Worm (Caenorhabditis elegans) whole organism, mixed stage, embryonic: ENCODE data around the gene Y59H11AR.10.

Source experiments
- lin-32 ChIP-seq: fragments of 200-800 bp; sonication (Bioruptor generic); optimal IDR thresholded peaks from 2 replicates; lab custom pipeline; 2018; ENCODE audit warnings: mild to moderate bottlenecking, missing genetic modification characterization, missing compliant biosample characterization
- lsy-2 ChIP-seq: fragments of 150-350 bp; optimal IDR thresholded peaks from 2 replicates; lab custom pipeline; 2014; ENCODE audit warnings: missing biosample characterization, missing genetic modification characterization
- nhr-237 ChIP-seq: fragments of 150-350 bp; optimal IDR thresholded peaks from 2 replicates; lab custom pipeline; 2014; ENCODE audit warnings: missing biosample characterization, missing genetic modification characterization
- nhr-28 ChIP-seq: fragments of 150-350 bp; optimal IDR thresholded peaks from 2 replicates; lab custom pipeline; 2014; ENCODE audit warnings: missing biosample characterization, missing genetic modification characterization
- nhr-76 ChIP-seq: sonication (generic microtip); optimal IDR thresholded peaks from 2 replicates; lab custom pipeline; 2017; ENCODE audit warnings: missing biosample characterization, missing genetic modification characterization
- pha-4 ChIP-seq: fragments of 150-350 bp; optimal IDR thresholded peaks from 2 replicates; lab custom pipeline; 2018; ENCODE audit warnings: missing biosample characterization, missing genetic modification reagents, missing genetic modification characterization
- zip-8 ChIP-seq: fragments of 150-350 bp; optimal IDR thresholded peaks from 2 replicates; lab custom pipeline; 2014; ENCODE audit warnings: missing biosample characterization, missing genetic modification characterization
- ztf-11 ChIP-seq: fragments of 150-350 bp; optimal IDR thresholded peaks from 2 replicates; lab custom pipeline; 2014; ENCODE audit warnings: missing biosample characterization, missing genetic modification characterization

DNA sequence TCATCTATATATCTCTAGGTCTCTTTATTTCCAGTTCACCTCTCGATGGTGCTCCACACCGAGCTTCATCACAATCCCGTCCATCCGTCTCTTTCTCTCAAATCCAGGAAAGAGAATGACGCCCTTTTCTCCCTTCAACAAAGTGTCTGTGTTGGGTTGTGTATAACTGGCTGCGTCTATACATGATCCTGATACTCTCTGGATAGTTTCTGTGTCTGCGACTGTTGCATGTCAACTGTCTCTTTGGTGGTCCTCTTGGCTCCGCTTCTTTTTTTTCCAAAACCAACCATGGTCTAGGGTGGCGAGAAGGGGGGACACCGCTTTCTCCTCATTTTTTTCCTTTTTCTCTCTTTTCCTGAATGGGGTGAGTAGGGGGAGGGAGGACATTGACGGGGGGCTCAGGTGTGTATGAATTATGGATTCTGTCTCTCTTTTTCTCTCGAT, 26.7 kb downstream of the Y59H11AR.10 start:
- no peak for TF ChIP-seq pha-4 (tag; lab: Kevin White, UChicago)
- TF ChIP-seq nhr-28 (tag; lab: Kevin White, UChicago) = no peak
- TF ChIP-seq zip-8 (tag; lab: Kevin White, UChicago) = no peak
- no peak for TF ChIP-seq ztf-11
- no peak for TF ChIP-seq lin-32 (GFP tag; lab: Kevin White, UChicago)
- no peak for TF ChIP-seq lsy-2 (tag; lab: Kevin White, UChicago)
- TF ChIP-seq nhr-76 (tag; lab: Kevin White, UChicago) = no peak
- TF ChIP-seq nhr-237 = peak; percentile 1
